Fruit fly (Drosophila melanogaster) whole organism, embryonic: Measurements from ENCODE around the gene Lsd-1.

ENCODE experiments used
- ATbp ChIP-seq: fragments of 200-800 bp; sonication (Bioruptor generic); optimal IDR thresholded peaks from 2 replicates; lab custom pipeline; 2017; ENCODE audit warnings: missing biosample characterization, mild to moderate bottlenecking, missing genetic modification characterization, missing genetic modification reagents
- B-H2 ChIP-seq: fragments of 200-800 bp; sonication (Bioruptor generic); optimal IDR thresholded peaks from 2 replicates; lab custom pipeline; 2018; ENCODE audit warnings: missing biosample characterization, mild to moderate bottlenecking, missing genetic modification characterization
- Bteb2 ChIP-seq: fragments of 200-800 bp; sonication (Bioruptor generic); optimal IDR thresholded peaks from 2 replicates; lab custom pipeline; 2016; ENCODE audit warnings: missing biosample characterization, missing genetic modification characterization
- CG11723 ChIP-seq: fragments of 200-800 bp; sonication (Bioruptor generic); optimal IDR thresholded peaks from 2 replicates; lab custom pipeline; 2017; ENCODE audit warnings: missing biosample characterization, mild to moderate bottlenecking, missing genetic modification characterization
- CG12391 ChIP-seq: fragments of 200-800 bp; sonication (Bioruptor generic); optimal IDR thresholded peaks from 3 replicates; lab custom pipeline; 2018; ENCODE audit warnings: missing biosample characterization, mild to moderate bottlenecking, missing genetic modification characterization, moderate library complexity
- CG14667 ChIP-seq: fragments of 200-800 bp; sonication (Bioruptor generic); IDR thresholded peaks from 2 replicates; pipeline ENCODE4 v1.3.6; 2022; ENCODE audit warnings: missing biosample characterization, missing genetic modification characterization
- CG14710 ChIP-seq: fragments of 200-800 bp; sonication (Bioruptor generic); optimal IDR thresholded peaks from 3 replicates; lab custom pipeline; 2019; ENCODE audit warnings: missing biosample characterization, mild to moderate bottlenecking, missing genetic modification characterization, moderate library complexity
- CG15011 ChIP-seq: fragments of 200-800 bp; sonication (Bioruptor generic); optimal IDR thresholded peaks from 3 replicates; lab custom pipeline; 2018; ENCODE audit warnings: missing biosample characterization, mild to moderate bottlenecking, missing genetic modification characterization
- CG16779 ChIP-seq: fragments of 200-800 bp; sonication (Bioruptor generic); IDR thresholded peaks from 2 replicates; pipeline ENCODE4 v1.3.6; 2022; ENCODE audit warnings: missing biosample characterization, missing genetic modification characterization
- CG17359 ChIP-seq: fragments of 200-800 bp; sonication (Bioruptor generic); optimal IDR thresholded peaks from 3 replicates; lab custom pipeline; 2018; ENCODE audit warnings: missing biosample characterization, mild to moderate bottlenecking, missing genetic modification characterization, moderate library complexity
- CG3281 ChIP-seq: fragments of 200-800 bp; sonication (Bioruptor generic); optimal IDR thresholded peaks from 3 replicates; lab custom pipeline; 2017; ENCODE audit warnings: missing biosample characterization, mild to moderate bottlenecking, missing genetic modification characterization
- CG33557 ChIP-seq: fragments of 200-800 bp; sonication (Bioruptor generic); optimal IDR thresholded peaks from 2 replicates; lab custom pipeline; 2019; ENCODE audit warnings: missing biosample characterization, mild to moderate bottlenecking, missing genetic modification characterization, moderate library complexity
- CG4328 ChIP-seq: fragments of 200-800 bp; sonication (Bioruptor generic); optimal IDR thresholded peaks from 3 replicates; lab custom pipeline; 2017; ENCODE audit warnings: missing biosample characterization, missing genetic modification reagents, missing genetic modification characterization
- CG6254 ChIP-seq: fragments of 200-800 bp; sonication (Bioruptor generic); optimal IDR thresholded peaks from 3 replicates; lab custom pipeline; 2017; ENCODE audit warnings: mild to moderate bottlenecking, missing biosample characterization, missing genetic modification reagents, missing genetic modification characterization
- CG6689 ChIP-seq: fragments of 200-800 bp; sonication (Bioruptor generic); IDR thresholded peaks from 2 replicates; pipeline ENCODE4 v1.3.6; 2022; ENCODE audit warnings: missing biosample characterization, missing genetic modification characterization
- CG9817 ChIP-seq: fragments of 200-800 bp; sonication (Bioruptor generic); optimal IDR thresholded peaks from 2 replicates; lab custom pipeline; 2018; ENCODE audit warnings: missing biosample characterization, mild to moderate bottlenecking, missing genetic modification characterization, moderate library complexity
- CTCF ChIP-seq: fragments of 200-800 bp; sonication (Bioruptor generic); optimal IDR thresholded peaks from 2 replicates; lab custom pipeline; 2017; ENCODE audit warnings: missing biosample characterization, mild to moderate bottlenecking, missing genetic modification characterization, moderate library complexity
- Chrac-16 ChIP-seq: fragments of 200-800 bp; sonication (Bioruptor generic); optimal IDR thresholded peaks from 3 replicates; lab custom pipeline; 2016; ENCODE audit warnings: missing biosample characterization, missing genetic modification characterization
- Gug ChIP-seq: fragments of 200-800 bp; sonication (Bioruptor generic); IDR thresholded peaks from 4 replicates; pipeline ENCODE4 v1.3.6; 2022; ENCODE audit warnings: missing biosample characterization, missing genetic modification characterization
- H2.0 ChIP-seq: fragments of 200-800 bp; sonication (Bioruptor generic); IDR thresholded peaks from 2 replicates; pipeline ENCODE4 v1.3.6; 2022; ENCODE audit warnings: missing biosample characterization, missing genetic modification characterization
- HHEX ChIP-seq: fragments of 200-800 bp; sonication (Bioruptor generic); optimal IDR thresholded peaks from 3 replicates; lab custom pipeline; 2017; ENCODE audit warnings: missing biosample characterization, mild to moderate bottlenecking, missing genetic modification characterization, missing genetic modification reagents
- Hey ChIP-seq: fragments of 200-800 bp; sonication (Bioruptor generic); optimal IDR thresholded peaks from 3 replicates; lab custom pipeline; 2018; ENCODE audit warnings: missing biosample characterization, mild to moderate bottlenecking, missing genetic modification characterization
- HmgZ ChIP-seq: fragments of 200-800 bp; sonication (Bioruptor generic); optimal IDR thresholded peaks from 2 replicates; lab custom pipeline; 2018; ENCODE audit warnings: missing biosample characterization, mild to moderate bottlenecking, missing genetic modification characterization
- MBD-R2 ChIP-seq: fragments of 200-800 bp; sonication (Bioruptor generic); IDR thresholded peaks from 2 replicates; pipeline ENCODE4 v1.3.6; 2022; ENCODE audit warnings: missing biosample characterization, missing genetic modification characterization
- Side ChIP-seq: fragments of 200-800 bp; sonication (Bioruptor generic); optimal IDR thresholded peaks from 2 replicates; lab custom pipeline; 2016; ENCODE audit warnings: missing biosample characterization, missing genetic modification characterization
- Sin3A ChIP-seq: fragments of >200 bp; optimal IDR thresholded peaks from 2 replicates; lab custom pipeline; 2018
- amos ChIP-seq: fragments of 200-800 bp; sonication (Bioruptor generic); IDR thresholded peaks from 2 replicates; pipeline ENCODE4 v1.3.6; 2022; ENCODE audit warnings: missing biosample characterization, missing genetic modification characterization; ENCODE audit not compliant: partially characterized antibody
- ara ChIP-seq: fragments of 200-800 bp; sonication (Bioruptor generic); IDR thresholded peaks from 2 replicates; pipeline ENCODE4 v1.3.6; 2022; ENCODE audit warnings: missing biosample characterization, missing genetic modification characterization
- ase ChIP-seq: fragments of 200-800 bp; sonication (Bioruptor generic); IDR thresholded peaks from 3 replicates; pipeline ENCODE4 v1.3.6; 2022; ENCODE audit warnings: missing biosample characterization, missing genetic modification characterization
- bcd ChIP-seq: fragments of 200-800 bp; sonication (Bioruptor generic); optimal IDR thresholded peaks from 2 replicates; lab custom pipeline; 2017; ENCODE audit warnings: missing biosample characterization, mild to moderate bottlenecking, missing genetic modification characterization
- bsh ChIP-seq, 2 experiments: fragments of 200-800 bp; sonication (Bioruptor generic); optimal IDR thresholded peaks; 2 replicates each; lab custom pipeline; 2017 to 2018; ENCODE audit warnings: mild to moderate bottlenecking in 2 of 2, missing biosample characterization in 2 of 2, missing genetic modification characterization in 2 of 2, moderate library complexity in 1 of 2
- btn ChIP-seq: fragments of 200-800 bp; sonication (Bioruptor generic); optimal IDR thresholded peaks from 2 replicates; lab custom pipeline; 2016; ENCODE audit warnings: missing biosample characterization, missing genetic modification characterization
- chinmo ChIP-seq: fragments of 200-800 bp; sonication (Bioruptor generic); IDR thresholded peaks from 4 replicates; pipeline ENCODE4 v1.3.6; 2022; ENCODE audit warnings: missing biosample characterization, missing genetic modification characterization; ENCODE audit not compliant: partially characterized antibody
- crc ChIP-seq: fragments of 200-800 bp; sonication (Bioruptor generic); optimal IDR thresholded peaks from 2 replicates; lab custom pipeline; 2016; ENCODE audit warnings: missing biosample characterization, missing genetic modification characterization
- croc ChIP-seq: fragments of 200-800 bp; sonication (Bioruptor generic); conservative IDR thresholded peaks from 3 replicates; pipeline ENCODE4 v1.3.6; 2022; ENCODE audit warnings: missing biosample characterization, missing genetic modification characterization
- dpn ChIP-seq, 2 experiments: fragments of 200-800 bp; sonication (Bioruptor generic); optimal IDR thresholded peaks; 3 replicates each; lab custom pipeline; 2016; ENCODE audit warnings: missing biosample characterization in 2 of 2, missing genetic modification characterization in 2 of 2
- emc ChIP-seq: fragments of 200-800 bp; sonication (Bioruptor generic); optimal IDR thresholded peaks from 2 replicates; lab custom pipeline; 2016; ENCODE audit warnings: missing biosample characterization, missing genetic modification characterization
- esg ChIP-seq: fragments of 200-800 bp; sonication (Bioruptor generic); conservative IDR thresholded peaks from 2 replicates; pipeline ENCODE4 v1.3.6; 2022; ENCODE audit warnings: missing biosample characterization, missing genetic modification characterization
- exex ChIP-seq: fragments of 200-800 bp; sonication (Bioruptor generic); optimal IDR thresholded peaks from 4 replicates; lab custom pipeline; 2018; ENCODE audit warnings: missing biosample characterization, mild to moderate bottlenecking, missing genetic modification characterization, moderate library complexity
- fru ChIP-seq: fragments of >200 bp; optimal IDR thresholded peaks from 2 replicates; lab custom pipeline; 2017
- gcm2 ChIP-seq: fragments of 200-800 bp; sonication (Bioruptor generic); optimal IDR thresholded peaks from 2 replicates; lab custom pipeline; 2016; ENCODE audit warnings: missing biosample characterization, missing genetic modification characterization
- gfzf ChIP-seq: fragments of 200-800 bp; sonication (Bioruptor generic); optimal IDR thresholded peaks from 2 replicates; lab custom pipeline; 2016; ENCODE audit warnings: missing biosample characterization, mild to moderate bottlenecking, missing genetic modification characterization, moderate library complexity
- kah ChIP-seq: fragments of 200-800 bp; sonication (Bioruptor generic); optimal IDR thresholded peaks from 2 replicates; lab custom pipeline; 2018; ENCODE audit warnings: missing biosample characterization, mild to moderate bottlenecking, missing genetic modification characterization
- klu ChIP-seq: fragments of 200-800 bp; sonication (Bioruptor generic); IDR thresholded peaks from 2 replicates; pipeline ENCODE4 v1.3.6; 2022; ENCODE audit warnings: missing biosample characterization, missing genetic modification characterization
- lola ChIP-seq, 3 experiments: fragments of >200 bp in 2 of 3; fragments of 200-800 bp in 1 of 3; sonication (Bioruptor generic) in 1 of 3; optimal IDR thresholded peaks; 2 replicates each; lab custom pipeline; 2017 to 2019; ENCODE audit warnings: missing biosample characterization in 3 of 3, missing genetic modification characterization in 3 of 3, mild to moderate bottlenecking in 1 of 3, moderate library complexity in 1 of 3
- nmo ChIP-seq: fragments of 200-800 bp; sonication (Bioruptor generic); optimal IDR thresholded peaks from 2 replicates; lab custom pipeline; 2018; ENCODE audit warnings: missing biosample characterization, mild to moderate bottlenecking, missing genetic modification characterization, moderate library complexity
- pum ChIP-seq: fragments of 200-800 bp; sonication (Bioruptor generic); optimal IDR thresholded peaks from 2 replicates; lab custom pipeline; 2016; ENCODE audit warnings: missing biosample characterization, missing genetic modification characterization
- sens ChIP-seq: fragments of 200-800 bp; sonication (Bioruptor generic); peaks from one replicate; lab custom pipeline; 2016; ENCODE audit warnings: missing biosample characterization, missing genetic modification characterization
- stwl ChIP-seq: fragments of 200-800 bp; sonication (Bioruptor generic); optimal IDR thresholded peaks from 3 replicates; lab custom pipeline; 2018; ENCODE audit warnings: missing biosample characterization, mild to moderate bottlenecking, missing genetic modification characterization, moderate library complexity
- tio ChIP-seq: fragments of 200-800 bp; sonication (Bioruptor generic); optimal IDR thresholded peaks from 2 replicates; lab custom pipeline; 2017; ENCODE audit warnings: missing biosample characterization, missing genetic modification characterization, inconsistent platforms
- vfl ChIP-seq: fragments of 200-800 bp; sonication (Bioruptor generic); optimal IDR thresholded peaks from 2 replicates; lab custom pipeline; 2016; ENCODE audit warnings: missing biosample characterization, missing genetic modification characterization

The Lsd-1 gene

dm6 chr3R:23781466-23781935 lies 17.8 kb downstream of the Lsd-1 start, which contains the start of the genes Nup98-96 and mbc (continued):
- TF ChIP-seq pum (GFP tag; lab: Kevin White, UChicago) (peak; percentile 95), CG16779 (GFP tag; lab: Robert Waterston, UW) (no peak), ATbp (peak; percentile 48), HHEX (GFP tag; lab: Kevin White, UChicago) (peak; percentile 54), ase (peak; percentile 73), amos (GFP tag; lab: Robert Waterston, UW) (peak; percentile 39), vfl (peak; percentile 62), CG6689 (GFP tag; lab: Robert Waterston, UW) (peak; percentile 79), lola (GFP tag; optimal IDR thresholded peaks at IDR 0.05; lab: Kevin White, UChicago) (peak in 2 of 3 experiments; percentile 84 to 96), CG4328 (GFP tag; lab: Kevin White, UChicago) (peak; percentile 69), CG14710 (peak; percentile 94), CG15011 (peak; percentile 27), esg (peak; percentile 88), stwl (tag; lab: Kevin White, UChicago) (peak; percentile 80), CG14667 (GFP tag; lab: Robert Waterston, UW) (peak; percentile 84), H2.0 (GFP tag; lab: Robert Waterston, UW) (peak; percentile 85), Bteb2 (GFP tag; lab: Kevin White, UChicago) (peak; percentile 82), bcd (GFP tag; lab: Kevin White, UChicago) (peak; percentile 84), gfzf (GFP tag; lab: Kevin White, UChicago) (peak; percentile 99), Side (GFP tag; lab: Kevin White, UChicago) (peak; percentile 89), HmgZ (tag; lab: Kevin White, UChicago) (peak; percentile 90), Chrac-16 (GFP tag; lab: Kevin White, UChicago) (peak; percentile 91), croc (GFP tag; lab: Robert Waterston, UW) (peak; percentile 82), B-H2 (peak; percentile 54), sens (GFP tag; lab: Kevin White, UChicago) (peak; percentile 99), CG3281 (GFP tag; lab: Kevin White, UChicago) (peak; percentile 75), CG6254 (GFP tag; lab: Kevin White, UChicago) (peak; percentile 16), crc (GFP tag; lab: Kevin White, UChicago) (peak; percentile 70), nmo (GFP tag; lab: Kevin White, UChicago) (peak; percentile 93), tio (no peak), exex (peak; percentile 66), gcm2 (GFP tag; lab: Kevin White, UChicago) (peak; percentile 86), CG17359 (tag; lab: Kevin White, UChicago) (peak; percentile 73), kah (GFP tag; lab: Kevin White, UChicago) (peak; percentile 44), emc (GFP tag; lab: Kevin White, UChicago) (peak; percentile 84), fru (no peak), bsh (GFP tag; optimal IDR thresholded peaks at IDR 0.05; lab: Kevin White, UChicago) (peak in 1 of 2 experiments; percentile 74), CG9817 (tag; lab: Kevin White, UChicago) (peak; percentile 90), CG33557 (GFP tag; lab: Kevin White, UChicago) (peak; percentile 63), MBD-R2 (peak; percentile 67; the same call in 1 of the 2 replicates), klu (peak; percentile 85), Sin3A (peak; percentile 100), chinmo (GFP tag; lab: Robert Waterston, UW) (peak; percentile 88; the same call in 2 of the 4 replicates), ara (GFP tag; lab: Robert Waterston, UW) (peak; percentile 78), Gug (GFP tag; lab: Robert Waterston, UW) (peak; percentile 93), CG12391 (tag; lab: Kevin White, UChicago) (peak; percentile 91), dpn (GFP tag; optimal IDR thresholded peaks at IDR 0.05; lab: Kevin White, UChicago) (peak; percentile 90 to 95), CTCF (GFP tag; lab: Kevin White, UChicago) (peak; percentile 47), Hey (peak; percentile 28), btn (GFP tag; lab: Kevin White, UChicago) (peak; percentile 58), CG11723 (GFP tag; lab: Kevin White, UChicago) (peak; percentile 70)
